Worm (Caenorhabditis elegans): ENCODE results near the gene T22D1.5.

- TF ChIP-seq flh-1 (GFP tag; optimal IDR thresholded peaks at IDR 0.05) (no peak), nhr-237 (tag; optimal IDR thresholded peaks at IDR 0.05) (no peak), snpc-4 (tag; optimal IDR thresholded peaks at IDR 0.05) (no peak), nhr-76 (tag; optimal IDR thresholded peaks at IDR 0.05) (no peak), unc-62 (GFP tag; optimal IDR thresholded peaks at IDR 0.05) (no peak), blmp-1 (tag; optimal IDR thresholded peaks at IDR 0.05) (no peak)
These were observed 13.1 kb downstream of the T22D1.5 start for ce11 chrIV:6916831-6917230.
